Worm (Caenorhabditis elegans) whole organism, L1 larva: ENCODE results near the gene ccep-135.

Experiments used
- C04F5.9 ChIP-seq: sonication (generic microtip); optimal IDR thresholded peaks from 2 replicates; lab custom pipeline; 2016; ENCODE audit warnings: missing genetic modification characterization, missing compliant biosample characterization
- ceh-88 ChIP-seq: fragments of 200-800 bp; sonication (Bioruptor generic); IDR thresholded peaks from 2 replicates; pipeline ENCODE4 v1.3.6; 2022; ENCODE audit warnings: missing genetic modification characterization, missing compliant biosample characterization
- efl-1 ChIP-seq, 4 experiments: fragments of 150-350 bp; optimal IDR thresholded peaks in 3 of 4; peaks in 1 of 4; 1 replicate in 1 of 4; 2 replicates in 3 of 4; lab custom pipeline; 2014; ENCODE audit warnings: missing biosample characterization in 2 of 4, missing genetic modification characterization in 2 of 4, missing genetic modification reagents in 2 of 4
- hlh-17 ChIP-seq: fragments of 200-800 bp; sonication (Bioruptor generic); optimal IDR thresholded peaks from 2 replicates; lab custom pipeline; 2018; ENCODE audit warnings: missing genetic modification characterization, mild to moderate bottlenecking, missing compliant biosample characterization, moderate library complexity, borderline replicate concordance
- lin-39 ChIP-seq: fragments of 150-350 bp; optimal IDR thresholded peaks from 2 replicates; lab custom pipeline; 2014; ENCODE audit warnings: missing biosample characterization, missing genetic modification reagents, missing genetic modification characterization
- unc-130 ChIP-seq: fragments of 150-350 bp; optimal IDR thresholded peaks from 2 replicates; lab custom pipeline; 2017; ENCODE audit warnings: missing biosample characterization, missing genetic modification characterization, inconsistent platforms
- zag-1 ChIP-seq: fragments of 150-350 bp; optimal IDR thresholded peaks from 2 replicates; lab custom pipeline; 2014; ENCODE audit warnings: missing biosample characterization, missing genetic modification characterization
- ztf-4 ChIP-seq: fragments of 150-350 bp; optimal IDR thresholded peaks from 2 replicates; lab custom pipeline; 2014; ENCODE audit warnings: missing biosample characterization, missing genetic modification characterization

DNA sequence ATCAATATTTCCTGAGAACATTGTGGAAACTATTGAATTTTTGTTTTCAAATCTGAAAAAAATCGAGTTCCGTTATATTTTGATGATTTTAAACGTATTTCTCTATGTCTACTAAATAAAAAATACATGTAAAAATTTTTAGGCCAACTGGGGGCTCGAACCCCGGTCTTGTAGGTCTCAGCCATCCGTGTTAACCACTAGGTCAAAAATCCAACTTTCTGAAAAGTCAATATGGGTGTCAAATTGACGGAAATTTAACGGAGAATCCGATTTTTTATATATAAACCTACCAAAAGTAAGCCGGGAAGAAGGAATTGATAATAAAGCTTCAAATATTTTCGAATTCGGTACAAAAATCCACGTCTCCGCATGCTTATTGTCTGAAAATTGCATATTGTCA, 14.6 kb downstream of the ccep-135 start:
- TF ChIP-seq ztf-4 (no peak), lin-39 (tag; lab: Kevin White, UChicago) (no peak), hlh-17 (GFP tag; lab: Kevin White, UChicago) (no peak), unc-130 (no peak), ceh-88 (no peak), efl-1 (optimal IDR thresholded peaks at IDR 0.05; lab: Kevin White, UChicago) (no peak), efl-1 (GFP tag; optimal IDR thresholded peaks at IDR 0.05 in 1 of 2; lab: Kevin White, UChicago) (no peak), zag-1 (tag; lab: Kevin White, UChicago) (no peak), C04F5.9 (tag; lab: Kevin White, UChicago) (no peak)
